Worm (Caenorhabditis elegans) whole organism, L1 larva: Measurements from ENCODE around the gene B0365.9.

Experiments
- aly-2 ChIP-seq: fragments of 150-350 bp; optimal IDR thresholded peaks from 2 replicates; lab custom pipeline; 2014; ENCODE audit warnings: missing biosample characterization, missing genetic modification characterization
- ama-1 ChIP-seq: fragments of 150-350 bp; optimal IDR thresholded peaks from 2 replicates; lab custom pipeline; 2014
- blmp-1 ChIP-seq: fragments of 150-350 bp; optimal IDR thresholded peaks from 2 replicates; lab custom pipeline; 2014; ENCODE audit warnings: missing biosample characterization, missing genetic modification characterization
- fos-1 ChIP-seq: fragments of 150-350 bp; optimal IDR thresholded peaks from 2 replicates; lab custom pipeline; 2014; ENCODE audit warnings: missing biosample characterization, missing genetic modification characterization
- nhr-11 ChIP-seq: fragments of 150-350 bp; optimal IDR thresholded peaks from 2 replicates; lab custom pipeline; 2014; ENCODE audit warnings: missing biosample characterization, missing genetic modification characterization
- nhr-19 ChIP-seq: fragments of 200-800 bp; sonication (Bioruptor generic); conservative IDR thresholded peaks from 2 replicates; pipeline ENCODE4 v1.3.6; 2022; ENCODE audit warnings: missing genetic modification characterization, missing compliant biosample characterization
- nhr-20 ChIP-seq: sonication (generic microtip); optimal IDR thresholded peaks from 2 replicates; lab custom pipeline; 2016; ENCODE audit warnings: mild to moderate bottlenecking, missing genetic modification characterization, missing compliant biosample characterization
- nhr-77 ChIP-seq: fragments of 150-350 bp; optimal IDR thresholded peaks from 2 replicates; lab custom pipeline; 2014; ENCODE audit warnings: missing biosample characterization, missing genetic modification characterization
- unc-62 ChIP-seq: fragments of 150-350 bp; optimal IDR thresholded peaks from 2 replicates; lab custom pipeline; 2014; ENCODE audit warnings: missing biosample characterization, missing genetic modification reagents, missing genetic modification characterization

ce11 chrV:13092349-13092748 lies 41.0 kb downstream of the B0365.9 start, which contains the start of gene lurp-4:
- TF ChIP-seq aly-2 (tag; lab: Kevin White, UChicago) = no peak
- no peak for TF ChIP-seq nhr-19
- no peak for TF ChIP-seq fos-1
- no peak for TF ChIP-seq nhr-20 (tag; lab: Kevin White, UChicago)
- TF ChIP-seq blmp-1 = no peak
- no peak for TF ChIP-seq ama-1 (lab: Kevin White, UChicago)
- no peak for TF ChIP-seq unc-62 (GFP tag; lab: Kevin White, UChicago)
- TF ChIP-seq nhr-11 = no peak
- no peak for TF ChIP-seq nhr-77 (tag; lab: Kevin White, UChicago)
